Fruit fly (Drosophila melanogaster) whole organism, embryonic: ENCODE measurements around the gene gpp.

Experiments
- CG12104 ChIP-seq: fragments of 200-800 bp; sonication (Bioruptor generic); optimal IDR thresholded peaks from 3 replicates; lab custom pipeline; 2016; ENCODE audit warnings: missing biosample characterization, missing genetic modification characterization
- CG12219 ChIP-seq: fragments of 200-800 bp; sonication (Bioruptor generic); optimal IDR thresholded peaks from 3 replicates; lab custom pipeline; 2018; ENCODE audit warnings: missing biosample characterization, mild to moderate bottlenecking, missing genetic modification characterization
- CG12236 ChIP-seq: fragments of 200-800 bp; sonication (Bioruptor generic); optimal IDR thresholded peaks from 2 replicates; lab custom pipeline; 2016; ENCODE audit warnings: missing biosample characterization, missing genetic modification characterization
- CG1233 ChIP-seq: fragments of 200-800 bp; sonication (Bioruptor generic); optimal IDR thresholded peaks from 4 replicates; lab custom pipeline; 2018; ENCODE audit warnings: missing biosample characterization, mild to moderate bottlenecking, missing genetic modification characterization
- CG13894 ChIP-seq: fragments of 200-800 bp; sonication (Bioruptor generic); optimal IDR thresholded peaks from 3 replicates; lab custom pipeline; 2018; ENCODE audit warnings: missing biosample characterization, mild to moderate bottlenecking, missing genetic modification characterization, moderate library complexity
- CG14014 ChIP-seq: fragments of 200-800 bp; sonication (Bioruptor generic); IDR thresholded peaks from 2 replicates; pipeline ENCODE4 v1.3.6; 2022; ENCODE audit warnings: missing biosample characterization, missing genetic modification characterization
- CG14710 ChIP-seq: fragments of 200-800 bp; sonication (Bioruptor generic); optimal IDR thresholded peaks from 3 replicates; lab custom pipeline; 2019; ENCODE audit warnings: missing biosample characterization, mild to moderate bottlenecking, missing genetic modification characterization, moderate library complexity
- CG15514 ChIP-seq: fragments of 200-800 bp; sonication (Bioruptor generic); optimal IDR thresholded peaks from 3 replicates; lab custom pipeline; 2017; ENCODE audit warnings: missing biosample characterization, missing genetic modification characterization, mild to moderate bottlenecking, moderate library complexity, missing genetic modification reagents
- CG1602 ChIP-seq: fragments of 200-800 bp; sonication (Bioruptor generic); optimal IDR thresholded peaks from 3 replicates; lab custom pipeline; 2016; ENCODE audit warnings: missing biosample characterization, missing genetic modification characterization
- CG18599 ChIP-seq: fragments of 200-800 bp; sonication (Bioruptor generic); optimal IDR thresholded peaks from 3 replicates; lab custom pipeline; 2017; ENCODE audit warnings: missing biosample characterization, missing genetic modification characterization, mild to moderate bottlenecking, moderate library complexity, missing genetic modification reagents
- CG2120 ChIP-seq: fragments of 200-800 bp; sonication (Bioruptor generic); optimal IDR thresholded peaks from 3 replicates; lab custom pipeline; 2016; ENCODE audit warnings: missing biosample characterization, missing genetic modification characterization
- CG2875 ChIP-seq: fragments of 200-800 bp; sonication (Bioruptor generic); optimal IDR thresholded peaks from 2 replicates; lab custom pipeline; 2017; ENCODE audit warnings: missing biosample characterization, mild to moderate bottlenecking, missing genetic modification characterization, missing genetic modification reagents
- CG30403 ChIP-seq: fragments of 200-800 bp; sonication (Bioruptor generic); optimal IDR thresholded peaks from 3 replicates; lab custom pipeline; 2016; ENCODE audit warnings: missing biosample characterization, missing genetic modification characterization
- CG3281 ChIP-seq: fragments of 200-800 bp; sonication (Bioruptor generic); optimal IDR thresholded peaks from 3 replicates; lab custom pipeline; 2017; ENCODE audit warnings: missing biosample characterization, mild to moderate bottlenecking, missing genetic modification characterization
- CG4707 ChIP-seq: fragments of 200-800 bp; sonication (Bioruptor generic); optimal IDR thresholded peaks from 2 replicates; lab custom pipeline; 2018; ENCODE audit warnings: missing biosample characterization, mild to moderate bottlenecking, missing genetic modification characterization, moderate library complexity
- CG7963 ChIP-seq: fragments of 200-800 bp; sonication (Bioruptor generic); IDR thresholded peaks from 3 replicates; pipeline ENCODE4 v1.3.6; 2022; ENCODE audit warnings: missing biosample characterization, missing genetic modification characterization; ENCODE audit not compliant: partially characterized antibody
- CG7987 ChIP-seq: fragments of 200-800 bp; sonication (Bioruptor generic); optimal IDR thresholded peaks from 2 replicates; lab custom pipeline; 2018; ENCODE audit warnings: missing biosample characterization, mild to moderate bottlenecking, missing genetic modification characterization, moderate library complexity
- CG8281 ChIP-seq: fragments of 200-800 bp; sonication (Bioruptor generic); optimal IDR thresholded peaks from 2 replicates; lab custom pipeline; 2018; ENCODE audit warnings: missing biosample characterization, mild to moderate bottlenecking, missing genetic modification characterization, moderate library complexity
- CG8359 ChIP-seq: fragments of 200-800 bp; sonication (Bioruptor generic); optimal IDR thresholded peaks from 2 replicates; lab custom pipeline; 2017; ENCODE audit warnings: missing biosample characterization, mild to moderate bottlenecking, missing genetic modification characterization, borderline replicate concordance
- CG8944 ChIP-seq: fragments of 200-800 bp; sonication (Bioruptor generic); optimal IDR thresholded peaks from 3 replicates; lab custom pipeline; 2016; ENCODE audit warnings: missing biosample characterization, missing genetic modification characterization
- CG9609 ChIP-seq: fragments of 200-800 bp; sonication (Bioruptor generic); optimal IDR thresholded peaks from 3 replicates; lab custom pipeline; 2016; ENCODE audit warnings: missing biosample characterization, missing genetic modification characterization
- Chrac-16 ChIP-seq: fragments of 200-800 bp; sonication (Bioruptor generic); optimal IDR thresholded peaks from 3 replicates; lab custom pipeline; 2016; ENCODE audit warnings: missing biosample characterization, missing genetic modification characterization
- CrebB ChIP-seq: fragments of 200-800 bp; sonication (Bioruptor generic); optimal IDR thresholded peaks from 3 replicates; lab custom pipeline; 2018; ENCODE audit warnings: missing biosample characterization, mild to moderate bottlenecking, missing genetic modification characterization
- Dbx ChIP-seq: fragments of 200-800 bp; sonication (Bioruptor generic); IDR thresholded peaks from 3 replicates; pipeline ENCODE4 v1.3.6; 2022; ENCODE audit warnings: missing biosample characterization, missing genetic modification characterization
- Drgx ChIP-seq: fragments of 200-800 bp; sonication (Bioruptor generic); IDR thresholded peaks from 2 replicates; pipeline ENCODE4 v1.3.6; 2022; ENCODE audit warnings: missing biosample characterization, missing genetic modification characterization
- Fer1 ChIP-seq: fragments of 200-800 bp; sonication (Bioruptor generic); optimal IDR thresholded peaks from 2 replicates; lab custom pipeline; 2017; ENCODE audit warnings: missing biosample characterization, mild to moderate bottlenecking, missing genetic modification characterization
- Hand ChIP-seq: fragments of 200-800 bp; sonication (Bioruptor generic); optimal IDR thresholded peaks from 2 replicates; lab custom pipeline; 2017; ENCODE audit warnings: mild to moderate bottlenecking, missing biosample characterization, missing genetic modification reagents, missing genetic modification characterization
- Kr ChIP-seq: fragments of 200-800 bp; sonication (Bioruptor generic); optimal IDR thresholded peaks from 2 replicates; lab custom pipeline; 2017; ENCODE audit warnings: missing biosample characterization, mild to moderate bottlenecking, missing genetic modification characterization
- Max ChIP-seq: fragments of 200-800 bp; sonication (Bioruptor generic); optimal IDR thresholded peaks from 2 replicates; lab custom pipeline; 2016; ENCODE audit warnings: missing biosample characterization, mild to moderate bottlenecking, missing genetic modification characterization
- Neu2 ChIP-seq: fragments of 200-800 bp; sonication (Bioruptor generic); optimal IDR thresholded peaks from 3 replicates; lab custom pipeline; 2016; ENCODE audit warnings: missing biosample characterization, missing genetic modification characterization, borderline replicate concordance
- Ravus ChIP-seq: fragments of 200-800 bp; sonication (Bioruptor generic); IDR thresholded peaks from 2 replicates; pipeline ENCODE4 v1.3.6; 2022; ENCODE audit warnings: missing biosample characterization, missing genetic modification characterization
- Vsx1 ChIP-seq: fragments of 200-800 bp; sonication (Bioruptor generic); optimal IDR thresholded peaks from 2 replicates; lab custom pipeline; 2017; ENCODE audit warnings: missing biosample characterization, mild to moderate bottlenecking, missing genetic modification characterization, missing genetic modification reagents
- ash1 ChIP-seq: fragments of 200-800 bp; sonication (Bioruptor generic); optimal IDR thresholded peaks from 2 replicates; lab custom pipeline; 2018; ENCODE audit warnings: missing biosample characterization, mild to moderate bottlenecking, missing genetic modification characterization
- ato ChIP-seq: fragments of 200-800 bp; sonication (Bioruptor generic); IDR thresholded peaks from 2 replicates; pipeline ENCODE4 v1.3.6; 2022; ENCODE audit warnings: missing biosample characterization, missing genetic modification characterization; ENCODE audit not compliant: partially characterized antibody
- bowl ChIP-seq: fragments of 200-800 bp; sonication (Bioruptor generic); IDR thresholded peaks from 2 replicates; pipeline ENCODE4 v1.3.6; 2022; ENCODE audit warnings: missing biosample characterization, missing genetic modification characterization
- cas ChIP-seq: fragments of 200-800 bp; sonication (Bioruptor generic); IDR thresholded peaks from 2 replicates; pipeline ENCODE4 v1.3.6; 2022; ENCODE audit warnings: missing biosample characterization, missing genetic modification characterization
- crc ChIP-seq: fragments of 200-800 bp; sonication (Bioruptor generic); optimal IDR thresholded peaks from 2 replicates; lab custom pipeline; 2016; ENCODE audit warnings: missing biosample characterization, missing genetic modification characterization
- danr ChIP-seq: fragments of 200-800 bp; sonication (Bioruptor generic); IDR thresholded peaks from 2 replicates; pipeline ENCODE4 v1.3.6; 2022; ENCODE audit warnings: missing biosample characterization, missing genetic modification characterization
- eve ChIP-seq, 2 experiments: fragments of >200 bp; optimal IDR thresholded peaks; 2 replicates each; lab custom pipeline; 2017; ENCODE audit warnings: missing biosample characterization in 2 of 2, missing genetic modification characterization in 2 of 2
- fd3F ChIP-seq: fragments of 200-800 bp; sonication (Bioruptor generic); optimal IDR thresholded peaks from 2 replicates; lab custom pipeline; 2018; ENCODE audit warnings: missing biosample characterization, mild to moderate bottlenecking, missing genetic modification characterization, moderate library complexity
- fru ChIP-seq: fragments of >200 bp; optimal IDR thresholded peaks from 2 replicates; lab custom pipeline; 2017
- gsb ChIP-seq: fragments of 200-800 bp; sonication (Bioruptor generic); IDR thresholded peaks from 2 replicates; pipeline ENCODE4 v1.3.6; 2022; ENCODE audit warnings: missing biosample characterization, missing genetic modification characterization
- jumu ChIP-seq: fragments of 200-800 bp; sonication (Bioruptor generic); optimal IDR thresholded peaks from 3 replicates; lab custom pipeline; 2016; ENCODE audit warnings: missing biosample characterization, missing genetic modification characterization
- kah ChIP-seq: fragments of 200-800 bp; sonication (Bioruptor generic); optimal IDR thresholded peaks from 2 replicates; lab custom pipeline; 2018; ENCODE audit warnings: missing biosample characterization, mild to moderate bottlenecking, missing genetic modification characterization
- nom ChIP-seq: fragments of 200-800 bp; sonication (Bioruptor generic); optimal IDR thresholded peaks from 2 replicates; lab custom pipeline; 2017; ENCODE audit warnings: missing biosample characterization, missing genetic modification characterization, mild to moderate bottlenecking, moderate library complexity, missing genetic modification reagents
- ranshi ChIP-seq: fragments of 200-800 bp; sonication (Bioruptor generic); IDR thresholded peaks from 2 replicates; pipeline ENCODE4 v1.3.6; 2022; ENCODE audit warnings: missing biosample characterization, missing genetic modification characterization
- repo ChIP-seq: fragments of 200-800 bp; sonication (Bioruptor generic); optimal IDR thresholded peaks from 2 replicates; lab custom pipeline; 2016; ENCODE audit warnings: missing biosample characterization, missing genetic modification characterization
- tgo ChIP-seq: fragments of 200-800 bp; sonication (Bioruptor generic); IDR thresholded peaks from 3 replicates; pipeline ENCODE4 v1.3.6; 2022; ENCODE audit warnings: missing biosample characterization, missing genetic modification characterization
- zfh1 ChIP-seq: fragments of 200-800 bp; sonication (Bioruptor generic); IDR thresholded peaks from 3 replicates; pipeline ENCODE4 v1.3.6; 2022; ENCODE audit warnings: missing biosample characterization, missing genetic modification characterization

gpp gene

DNA sequence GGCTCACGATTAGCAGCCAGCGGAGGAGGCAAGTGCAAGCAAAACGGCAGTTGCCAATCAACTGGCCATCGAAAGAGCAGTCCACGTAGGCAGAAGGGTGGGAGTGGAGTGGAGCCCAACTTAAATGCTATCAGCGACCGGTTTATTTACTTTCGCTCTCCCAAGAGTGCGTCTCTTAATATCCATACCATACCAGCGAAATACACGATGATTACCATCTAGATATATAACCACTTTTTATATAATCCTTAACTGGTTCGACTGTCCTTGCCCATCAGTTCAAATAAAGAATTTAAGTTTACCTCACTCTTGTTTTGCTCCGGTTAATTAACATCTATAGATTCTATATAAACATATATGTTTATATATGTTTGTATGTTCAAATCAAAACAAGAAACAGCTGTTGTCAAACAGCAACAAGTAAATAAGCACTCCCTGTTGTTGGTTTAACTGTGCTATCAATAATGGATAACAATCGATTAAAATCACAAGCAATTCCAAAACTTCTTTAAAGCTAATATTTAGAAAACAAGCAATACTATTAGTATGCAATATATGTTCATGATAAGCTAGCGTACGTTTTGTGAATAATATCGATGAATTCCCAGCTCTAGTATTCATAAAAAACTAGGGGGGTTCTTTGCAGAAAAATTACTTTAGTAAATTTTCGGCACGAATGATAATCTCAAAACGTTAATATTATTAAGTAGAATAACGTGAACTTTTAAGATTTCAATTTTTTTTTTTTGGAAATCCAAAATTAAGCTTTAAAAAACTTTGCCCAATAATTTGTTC lies 32.9 kb upstream of the gpp start (continued):
- peak; percentile 48 for TF ChIP-seq CG30403 (GFP tag; lab: Kevin White, UChicago)
- TF ChIP-seq tgo (GFP tag; lab: Robert Waterston, UW): peak; percentile 34; the same call in 1 of the 3 replicates
- TF ChIP-seq cas (GFP tag; lab: Robert Waterston, UW): no peak
- no peak; the same call in 1 of the 2 replicates for TF ChIP-seq ranshi (GFP tag; lab: Robert Waterston, UW)
- no peak for TF ChIP-seq CG9609 (GFP tag; lab: Kevin White, UChicago)
- peak; percentile 79 for TF ChIP-seq CG7987
- TF ChIP-seq CrebB (tag; lab: Kevin White, UChicago): peak; percentile 55
- TF ChIP-seq CG8944 (GFP tag; lab: Kevin White, UChicago): no peak
- TF ChIP-seq CG2120 (GFP tag; lab: Kevin White, UChicago): peak; percentile 59
- no peak for TF ChIP-seq Kr (GFP tag; lab: Kevin White, UChicago)
- no peak for TF ChIP-seq CG12236 (GFP tag; lab: Kevin White, UChicago)
- TF ChIP-seq Fer1 (GFP tag; lab: Kevin White, UChicago): peak; percentile 67
- TF ChIP-seq fru (lab: Kevin White, UChicago): no peak
- peak; percentile 63 for TF ChIP-seq CG3281 (GFP tag; lab: Kevin White, UChicago)
- TF ChIP-seq Max (GFP tag; lab: Kevin White, UChicago): peak; percentile 71
- TF ChIP-seq Drgx (GFP tag; lab: Robert Waterston, UW): 0 out of 2 replicates have a peak, but pooled peaks have one; percentile 33
- peak; percentile 37; the same call in 1 of the 2 replicates for TF ChIP-seq gsb (GFP tag; lab: Robert Waterston, UW)
- no peak for TF ChIP-seq CG7963 (GFP tag; lab: Robert Waterston, UW)
- no peak for TF ChIP-seq repo (GFP tag; lab: Kevin White, UChicago)
- TF ChIP-seq CG1602: peak; percentile 37
- peak; percentile 57 for TF ChIP-seq CG2875 (GFP tag; lab: Kevin White, UChicago)
- peak; percentile 89 for TF ChIP-seq fd3F (GFP tag; lab: Kevin White, UChicago)
- no peak for TF ChIP-seq CG12104 (GFP tag; lab: Kevin White, UChicago)
- peak; percentile 1 for TF ChIP-seq Chrac-16
- peak; percentile 47 for TF ChIP-seq nom (GFP tag; lab: Kevin White, UChicago)
- peak; percentile 28 for TF ChIP-seq CG13894 (tag; lab: Kevin White, UChicago)
- TF ChIP-seq Vsx1 (GFP tag; lab: Kevin White, UChicago): peak; percentile 75
- no peak for TF ChIP-seq Ravus (GFP tag; lab: Robert Waterston, UW)
- TF ChIP-seq CG18599: peak; percentile 67
- TF ChIP-seq CG14014 (GFP tag; lab: Robert Waterston, UW): peak; percentile 65; the same call in 1 of the 2 replicates
- no peak for TF ChIP-seq CG8359
- no peak for TF ChIP-seq Hand (GFP tag; lab: Kevin White, UChicago)
- TF ChIP-seq crc (GFP tag; lab: Kevin White, UChicago): no peak
- peak; percentile 49 for TF ChIP-seq CG14710 (tag; lab: Kevin White, UChicago)
- TF ChIP-seq ash1: no peak
- peak; percentile 29; the same call in 1 of the 2 replicates for TF ChIP-seq danr (GFP tag; lab: Robert Waterston, UW)
- no peak for TF ChIP-seq Neu2 (GFP tag; lab: Kevin White, UChicago)
- TF ChIP-seq eve (GFP tag; optimal IDR thresholded peaks at IDR 0.05; lab: Kevin White, UChicago): no peak
- peak; percentile 6 for TF ChIP-seq CG12219 (GFP tag; lab: Kevin White, UChicago)
- TF ChIP-seq kah: peak; percentile 17
- TF ChIP-seq CG4707 (GFP tag; lab: Kevin White, UChicago): peak; percentile 3
- no peak for TF ChIP-seq zfh1 (GFP tag; lab: Robert Waterston, UW)
- no peak for TF ChIP-seq ato (GFP tag; lab: Robert Waterston, UW)
- TF ChIP-seq Dbx (GFP tag; lab: Robert Waterston, UW): peak; percentile 63; the same call in 2 of the 3 replicates
- peak; percentile 84 for TF ChIP-seq CG15514 (GFP tag; lab: Kevin White, UChicago)
- TF ChIP-seq CG1233: peak; percentile 61
- peak; percentile 3 for TF ChIP-seq CG8281
- no peak for TF ChIP-seq bowl
- no peak for TF ChIP-seq jumu
